Worm (Caenorhabditis elegans): ENCODE measurements around the gene grd-16.

grd-16 gene

DNA sequence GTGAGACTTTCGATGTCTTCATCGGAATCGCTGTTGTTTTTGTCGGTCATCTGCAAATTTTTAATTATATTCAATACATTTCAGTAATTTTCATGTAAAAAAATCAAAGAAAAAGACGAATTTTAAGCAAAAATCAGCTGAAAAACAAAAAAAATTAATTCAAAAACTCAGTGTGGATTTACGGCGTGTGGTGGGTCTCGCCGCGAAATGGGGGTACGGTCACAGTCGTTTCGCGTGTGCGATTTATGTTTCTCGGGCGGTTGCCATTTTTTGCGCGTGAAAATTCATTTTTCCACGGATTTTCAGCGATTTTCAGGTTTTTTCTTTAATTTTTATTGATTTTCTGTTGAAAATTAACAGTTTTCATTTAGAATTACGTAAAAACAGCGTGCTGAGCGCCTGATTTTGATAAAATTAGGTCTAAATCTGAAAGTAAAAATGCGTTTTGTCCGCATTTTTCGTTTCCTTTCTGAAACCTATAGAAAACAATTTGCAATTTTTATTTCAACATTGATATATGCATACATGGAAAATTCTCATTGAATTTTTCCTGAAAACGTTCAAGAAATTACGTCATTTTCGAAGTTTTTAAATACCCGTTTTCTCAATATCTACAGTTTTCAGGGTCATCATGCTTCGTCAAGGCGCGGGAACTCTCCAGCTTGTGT, 18.8 kb downstream of the grd-16 start, which contains the start of the genes ccdc-12 and Y69A2AR.18 (continued):
- TF ChIP-seq madf-6 (GFP tag; IDR thresholded peaks at IDR 0.05) (peak; percentile 74), hlh-12 (tag; optimal IDR thresholded peaks at IDR 0.05) (no peak), ccch-3 (GFP tag; optimal IDR thresholded peaks at IDR 0.05) (no peak), B0261.1 (tag; optimal IDR thresholded peaks at IDR 0.05) (no peak), F49E8.2 (tag; optimal IDR thresholded peaks at IDR 0.05; ENCODE audit: insufficient read depth) (no peak), nfyb-1 (GFP tag; IDR thresholded peaks at IDR 0.05) (no peak), dpl-1 (GFP tag; optimal IDR thresholded peaks at IDR 0.05) (no peak), hlh-26 (GFP tag; conservative IDR thresholded peaks at IDR 0.05) (no peak), C06A6.2 (GFP tag; conservative IDR thresholded peaks at IDR 0.05) (no peak), ZK185.1 (tag; optimal IDR thresholded peaks at IDR 0.05; ENCODE audit: poor library complexity, severe bottlenecking) (no peak), ztf-28 (GFP tag; IDR thresholded peaks at IDR 0.05) (no peak), let-607 (tag; optimal IDR thresholded peaks at IDR 0.05) (no peak), cebp-2 (GFP tag; IDR thresholded peaks at IDR 0.05) (no peak), unc-130 (GFP tag; optimal IDR thresholded peaks at IDR 0.05) (no peak), nhr-179 (tag; optimal IDR thresholded peaks at IDR 0.05) (no peak), snpc-3.4 (tag; optimal IDR thresholded peaks at IDR 0.05) (peak; percentile 21), egrh-3 (GFP tag; IDR thresholded peaks at IDR 0.05) (no peak), lin-35 (GFP tag; optimal IDR thresholded peaks at IDR 0.05) (peak in 1 of 3 experiments; percentile 71), hsf-1 (GFP tag; IDR thresholded peaks at IDR 0.05) (0 out of 2 replicates have a peak, but pooled peaks have one; percentile 42), aptf-2 (GFP tag; conservative IDR thresholded peaks at IDR 0.05) (no peak), sea-2 (GFP tag; IDR thresholded peaks at IDR 0.05) (no peak), hrde-1 (tag; optimal IDR thresholded peaks at IDR 0.05; ENCODE audit: borderline replicate concordance) (no peak), snpc-4 (GFP tag; optimal IDR thresholded peaks at IDR 0.05) (no peak), snpc-4 (tag; optimal IDR thresholded peaks at IDR 0.05) (peak in 2 of 4 experiments; percentile 25 to 70), tlf-1 (GFP tag; optimal IDR thresholded peaks at IDR 0.05) (no peak), ets-4 (GFP tag; optimal IDR thresholded peaks at IDR 0.05) (no peak), K11D2.4 (GFP tag; IDR thresholded peaks at IDR 0.05) (no peak), ama-1 (optimal IDR thresholded peaks at IDR 0.05) (no peak), ama-1 (GFP tag; optimal IDR thresholded peaks at IDR 0.05) (no peak), attf-6 (GFP tag; IDR thresholded peaks at IDR 0.05) (no peak), Y56A3A.18 (GFP tag; IDR thresholded peaks at IDR 0.05) (no peak), egl-18 (GFP tag; IDR thresholded peaks at IDR 0.05) (no peak), pbrm-1 (GFP tag; IDR thresholded peaks at IDR 0.05) (no peak), madf-3 (GFP tag; IDR thresholded peaks at IDR 0.05) (no peak), ceh-40 (GFP tag; IDR thresholded peaks at IDR 0.05) (no peak), repo-1 (tag; optimal IDR thresholded peaks at IDR 0.05) (no peak), F37B4.10 (GFP tag; IDR thresholded peaks at IDR 0.05) (no peak), chd-7 (tag; optimal IDR thresholded peaks at IDR 0.05) (no peak), T26A5.8 (tag; optimal IDR thresholded peaks at IDR 0.05) (no peak), lsy-27 (tag; optimal IDR thresholded peaks at IDR 0.05; ENCODE audit: borderline replicate concordance, insufficient read depth) (no peak), let-526 (GFP tag; IDR thresholded peaks at IDR 0.05) (no peak), tbx-9 (tag; optimal IDR thresholded peaks at IDR 0.05; ENCODE audit: borderline replicate concordance) (no peak), dpff-1 (tag; optimal IDR thresholded peaks at IDR 0.05) (no peak), ztf-25 (GFP tag; IDR thresholded peaks at IDR 0.05) (no peak), Y67H2A.10 (GFP tag; conservative IDR thresholded peaks at IDR 0.05) (no peak), fkh-3 (tag; optimal IDR thresholded peaks at IDR 0.05) (no peak), rpc-1 (optimal IDR thresholded peaks at IDR 0.05) (no peak), rpc-1 (tag; optimal IDR thresholded peaks at IDR 0.05) (no peak), hmg-20 (GFP tag; IDR thresholded peaks at IDR 0.05) (no peak)

Measured in whole organism, young adult.